Worm (Caenorhabditis elegans) whole organism, L4 larva: ENCODE data around the gene acy-2.

Experiments used
- D1046.2 ChIP-seq: fragments of 200-800 bp; sonication (Bioruptor generic); IDR thresholded peaks from 2 replicates; pipeline ENCODE4 v1.3.6; 2022; ENCODE audit warnings: missing genetic modification characterization, missing compliant biosample characterization
- F10B5.3 ChIP-seq: sonication (generic microtip); optimal IDR thresholded peaks from 2 replicates; lab custom pipeline; 2016; ENCODE audit warnings: mild to moderate bottlenecking, missing genetic modification characterization, missing compliant biosample characterization
- F26F4.8 ChIP-seq: fragments of 200-800 bp; sonication (Bioruptor generic); conservative IDR thresholded peaks from 2 replicates; pipeline ENCODE4 v1.3.6; 2022; ENCODE audit warnings: missing genetic modification characterization, missing compliant biosample characterization
- Y5F2A.4 ChIP-seq: fragments of 200-800 bp; sonication (Bioruptor generic); optimal IDR thresholded peaks from 2 replicates; lab custom pipeline; 2018; ENCODE audit warnings: mild to moderate bottlenecking, missing genetic modification characterization, missing compliant biosample characterization
- ZK337.2 ChIP-seq: fragments of 200-800 bp; sonication (Bioruptor generic); IDR thresholded peaks from 2 replicates; pipeline ENCODE4 v1.3.6; 2022; ENCODE audit warnings: missing genetic modification reagents, missing genetic modification characterization, missing compliant biosample characterization
- aha-1 ChIP-seq: fragments of 150-350 bp; peaks from one replicate; lab custom pipeline; 2014; ENCODE audit warnings: missing biosample characterization, missing genetic modification characterization
- ama-1 ChIP-seq: fragments of 150-350 bp; optimal IDR thresholded peaks from 2 replicates; lab custom pipeline; 2014; ENCODE audit warnings: inconsistent platforms, mixed read lengths
- ceh-28 ChIP-seq: fragments of 150-350 bp; optimal IDR thresholded peaks from 2 replicates; lab custom pipeline; 2014; ENCODE audit warnings: missing biosample characterization, missing genetic modification reagents, missing genetic modification characterization
- ceh-44 ChIP-seq: fragments of 200-800 bp; sonication (Bioruptor generic); IDR thresholded peaks from 2 replicates; pipeline ENCODE4 v1.3.6; 2022; ENCODE audit warnings: missing genetic modification reagents, missing genetic modification characterization, missing compliant biosample characterization
- ceh-82 ChIP-seq: sonication (generic microtip); optimal IDR thresholded peaks from 2 replicates; lab custom pipeline; 2017; ENCODE audit warnings: missing biosample characterization, missing genetic modification characterization
- ces-1 ChIP-seq: fragments of 150-350 bp; sonication (generic microtip); optimal IDR thresholded peaks from 4 replicates; lab custom pipeline; 2014; ENCODE audit warnings: missing biosample characterization, missing genetic modification reagents, missing genetic modification characterization
- ctbp-1 ChIP-seq: fragments of 200-800 bp; sonication (Bioruptor generic); IDR thresholded peaks from 2 replicates; pipeline ENCODE4 v1.3.6; 2022; ENCODE audit warnings: missing genetic modification reagents, missing genetic modification characterization, missing compliant biosample characterization
- daf-19 ChIP-seq: fragments of 200-800 bp; sonication (Bioruptor generic); conservative IDR thresholded peaks from 2 replicates; pipeline ENCODE4 v1.3.6; 2022; ENCODE audit warnings: missing genetic modification characterization, missing compliant biosample characterization
- daf-8 ChIP-seq: fragments of 200-800 bp; sonication (Bioruptor generic); IDR thresholded peaks from 2 replicates; pipeline ENCODE4 v1.3.6; 2022; ENCODE audit warnings: missing genetic modification characterization, missing compliant biosample characterization
- dmd-6 ChIP-seq: fragments of 200-800 bp; sonication (Bioruptor generic); IDR thresholded peaks from 2 replicates; pipeline ENCODE4 v1.3.6; 2022; ENCODE audit warnings: missing genetic modification reagents, missing genetic modification characterization, missing compliant biosample characterization
- dmd-9 ChIP-seq: fragments of 200-800 bp; sonication (Bioruptor generic); IDR thresholded peaks from 2 replicates; pipeline ENCODE4 v1.3.6; 2022; ENCODE audit warnings: missing genetic modification reagents, missing genetic modification characterization, missing compliant biosample characterization
- dve-1 ChIP-seq: sonication (generic microtip); optimal IDR thresholded peaks from 2 replicates; lab custom pipeline; 2017; ENCODE audit warnings: antibody characterized with exemption, mild to moderate bottlenecking, missing genetic modification characterization, missing compliant biosample characterization; ENCODE audit not compliant: insufficient read depth
- egl-27 ChIP-seq: sonication (generic microtip); optimal IDR thresholded peaks from 3 replicates; lab custom pipeline; 2017; ENCODE audit warnings: missing biosample characterization, missing genetic modification reagents, missing genetic modification characterization
- fkh-10 ChIP-seq: fragments of 150-350 bp; optimal IDR thresholded peaks from 2 replicates; lab custom pipeline; 2014; ENCODE audit warnings: missing biosample characterization, missing genetic modification reagents, missing genetic modification characterization
- fos-1 ChIP-seq: fragments of 150-350 bp; optimal IDR thresholded peaks from 2 replicates; lab custom pipeline; 2014; ENCODE audit warnings: missing biosample characterization, missing genetic modification characterization
- gei-8 ChIP-seq: fragments of 200-800 bp; sonication (Bioruptor generic); optimal IDR thresholded peaks from 2 replicates; lab custom pipeline; 2018; ENCODE audit warnings: mild to moderate bottlenecking, missing genetic modification characterization, missing compliant biosample characterization
- hif-1 ChIP-seq, 2 experiments: sonication (generic microtip); optimal IDR thresholded peaks; 2 replicates each; lab custom pipeline; 2016 to 2017; ENCODE audit warnings: missing compliant biosample characterization in 2 of 2, missing genetic modification characterization in 2 of 2, missing genetic modification reagents in 2 of 2, missing genotype in 2 of 2, mild to moderate bottlenecking in 1 of 2
- hlh-30 ChIP-seq: sonication (generic microtip); optimal IDR thresholded peaks from 2 replicates; lab custom pipeline; 2017; ENCODE audit warnings: antibody characterized with exemption, mild to moderate bottlenecking, missing genetic modification characterization, missing compliant biosample characterization; ENCODE audit not compliant: insufficient read depth
- hmg-1.1 ChIP-seq: fragments of 200-800 bp; sonication (Bioruptor generic); IDR thresholded peaks from 2 replicates; pipeline ENCODE4 v1.3.6; 2022; ENCODE audit warnings: missing genetic modification reagents, missing genetic modification characterization, missing compliant biosample characterization
- lim-7 ChIP-seq: fragments of 200-800 bp; sonication (Bioruptor generic); IDR thresholded peaks from 2 replicates; pipeline ENCODE4 v1.3.6; 2022; ENCODE audit warnings: missing genetic modification characterization, missing compliant biosample characterization
- lin-1 ChIP-seq: fragments of 200-800 bp; sonication (Bioruptor generic); IDR thresholded peaks from 2 replicates; pipeline ENCODE4 v1.3.6; 2022; ENCODE audit warnings: missing genetic modification reagents, missing genetic modification characterization, missing compliant biosample characterization
- lin-39 ChIP-seq: fragments of 150-350 bp; optimal IDR thresholded peaks from 2 replicates; lab custom pipeline; 2014; ENCODE audit warnings: missing biosample characterization, missing genetic modification reagents, missing genetic modification characterization
- lir-3 ChIP-seq: sonication (generic microtip); optimal IDR thresholded peaks from 2 replicates; lab custom pipeline; 2016; ENCODE audit warnings: mild to moderate bottlenecking, missing genetic modification characterization, missing compliant biosample characterization
- lsy-2 ChIP-seq, 2 experiments: fragments of 150-350 bp in 1 of 2; sonication (generic microtip) in 1 of 2; optimal IDR thresholded peaks; 2 replicates each; lab custom pipeline; 2014 to 2017; ENCODE audit warnings: missing biosample characterization in 2 of 2, missing genetic modification characterization in 2 of 2
- mdl-1 ChIP-seq, 2 experiments: fragments of 150-350 bp in 1 of 2; sonication (generic microtip) in 1 of 2; optimal IDR thresholded peaks; 2 replicates each; lab custom pipeline; 2014 to 2017; ENCODE audit warnings: missing biosample characterization in 2 of 2, missing genetic modification characterization in 2 of 2
- mxl-2 ChIP-seq: fragments of 200-800 bp; sonication (Bioruptor generic); conservative IDR thresholded peaks from 2 replicates; pipeline ENCODE4 v1.3.6; 2022; ENCODE audit warnings: missing genetic modification reagents, missing genetic modification characterization, missing compliant biosample characterization
- nhr-11 ChIP-seq: fragments of 150-350 bp; optimal IDR thresholded peaks from 2 replicates; lab custom pipeline; 2014; ENCODE audit warnings: missing biosample characterization, missing genetic modification characterization
- nhr-111 ChIP-seq: fragments of 200-800 bp; sonication (Bioruptor generic); optimal IDR thresholded peaks from 2 replicates; lab custom pipeline; 2018; ENCODE audit warnings: mild to moderate bottlenecking, missing genetic modification characterization, missing compliant biosample characterization
- nhr-25 ChIP-seq: sonication (generic microtip); optimal IDR thresholded peaks from 2 replicates; lab custom pipeline; 2017; ENCODE audit warnings: missing genetic modification characterization, mild to moderate bottlenecking, missing compliant biosample characterization, antibody characterized with exemption, moderate library complexity, borderline replicate concordance; ENCODE audit not compliant: insufficient read depth
- nhr-48 ChIP-seq: sonication (generic microtip); optimal IDR thresholded peaks from 2 replicates; lab custom pipeline; 2016; ENCODE audit warnings: mild to moderate bottlenecking, missing genetic modification characterization, missing compliant biosample characterization
- nhr-76 ChIP-seq: fragments of 150-350 bp; optimal IDR thresholded peaks from 2 replicates; lab custom pipeline; 2014; ENCODE audit warnings: missing biosample characterization, missing genetic modification characterization
- pha-4 ChIP-seq, 2 experiments: fragments of 150-350 bp in 1 of 2; fragments of 200-800 bp in 1 of 2; sonication (Bioruptor generic) in 1 of 2; IDR thresholded peaks in 1 of 2; optimal IDR thresholded peaks in 1 of 2; 2 replicates each; pipeline versions ENCODE4 v1.3.6 to Lab custom; 2014 to 2022; ENCODE audit warnings: missing genetic modification characterization in 2 of 2, missing genetic modification reagents in 2 of 2, missing biosample characterization in 1 of 2, missing compliant biosample characterization in 1 of 2
- php-3 ChIP-seq: fragments of 200-800 bp; sonication (Bioruptor generic); IDR thresholded peaks from 2 replicates; pipeline ENCODE4 v1.3.6; 2022; ENCODE audit warnings: missing genetic modification reagents, missing genetic modification characterization, missing compliant biosample characterization
- rbr-2 ChIP-seq: sonication (generic microtip); optimal IDR thresholded peaks from 2 replicates; lab custom pipeline; 2016; ENCODE audit warnings: missing genotype, missing genetic modification characterization, missing compliant biosample characterization
- saeg-2 ChIP-seq: fragments of 200-800 bp; sonication (Bioruptor generic); IDR thresholded peaks from 2 replicates; pipeline ENCODE4 v1.3.6; 2022; ENCODE audit warnings: missing genetic modification reagents, missing genetic modification characterization, missing compliant biosample characterization
- snpc-1.2 ChIP-seq: fragments of 200-800 bp; sonication (Bioruptor generic); IDR thresholded peaks from 2 replicates; pipeline ENCODE4 v1.3.6; 2022; ENCODE audit warnings: missing genetic modification reagents, missing genetic modification characterization, missing compliant biosample characterization
- snpc-4 ChIP-seq: fragments of 150-350 bp; optimal IDR thresholded peaks from 2 replicates; lab custom pipeline; 2014; ENCODE audit warnings: missing biosample characterization, missing genetic modification characterization
- spr-1 ChIP-seq: sonication (generic microtip); optimal IDR thresholded peaks from 2 replicates; lab custom pipeline; 2016; ENCODE audit warnings: mild to moderate bottlenecking, missing genetic modification characterization, missing compliant biosample characterization
- spr-3 ChIP-seq: fragments of 200-800 bp; sonication (Bioruptor generic); optimal IDR thresholded peaks from 2 replicates; lab custom pipeline; 2018; ENCODE audit warnings: mild to moderate bottlenecking, missing genetic modification characterization, missing compliant biosample characterization
- unc-62 ChIP-seq, 3 experiments: fragments of 150-350 bp in 1 of 3; sonication (generic microtip); optimal IDR thresholded peaks in 2 of 3; peaks in 1 of 3; 1 replicate in 1 of 3; 2 replicates in 2 of 3; lab custom pipeline; 2014 to 2017; ENCODE audit warnings: missing biosample characterization in 3 of 3, missing genetic modification characterization in 3 of 3, missing genetic modification reagents in 3 of 3, missing genotype in 1 of 3
- ztf-7 ChIP-seq: fragments of 150-350 bp; optimal IDR thresholded peaks from 2 replicates; lab custom pipeline; 2014; ENCODE audit warnings: missing biosample characterization, missing genetic modification characterization

Gene acy-2

ce11 chrV:5961516-5961915, 14.3 kb upstream of the acy-2 start, which contains the start of gene mcp-1:
Gene mcp-1, plus strand, starts transcription at chrV:5961807.
- no peak for TF ChIP-seq ama-1
- no peak for TF ChIP-seq mdl-1 (tag; optimal IDR thresholded peaks at IDR 0.05; lab: Kevin White, UChicago)
- TF ChIP-seq nhr-76 (tag; lab: Kevin White, UChicago) = no peak
- TF ChIP-seq lir-3 = no peak
- TF ChIP-seq ctbp-1 = peak; percentile 33; the same call in 1 of the 2 replicates
- TF ChIP-seq ceh-82 (tag; lab: Kevin White, UChicago) = no peak
- no peak for TF ChIP-seq nhr-111 (GFP tag; lab: Kevin White, UChicago)
- peak; percentile 44 for TF ChIP-seq hlh-30 (tag; lab: Kevin White, UChicago)
- peak; percentile 81 for TF ChIP-seq fkh-10 (GFP tag; lab: Kevin White, UChicago)
- TF ChIP-seq php-3 (GFP tag; lab: Robert Waterston, UW) = no peak
- peak in 1 of 2 experiments; percentile 49 for TF ChIP-seq hif-1 (tag; optimal IDR thresholded peaks at IDR 0.05; lab: Kevin White, UChicago)
- 0 out of 2 replicates have a peak, but pooled peaks have one; percentile 7 for TF ChIP-seq hmg-1.1 (GFP tag; lab: Robert Waterston, UW)
- TF ChIP-seq daf-19 = no peak
- peak; percentile 67 for TF ChIP-seq ces-1
- TF ChIP-seq, all 104 proteins: peak for 6

- TF ChIP-seq spr-1 (tag; lab: Kevin White, UChicago) = no peak
- no peak for TF ChIP-seq egl-27
- no peak for TF ChIP-seq lin-1 (GFP tag; lab: Robert Waterston, UW)
- TF ChIP-seq ama-1 = no peak
- no peak for TF ChIP-seq saeg-2 (GFP tag; lab: Robert Waterston, UW)
- TF ChIP-seq dve-1 (tag; lab: Kevin White, UChicago) = no peak
- TF ChIP-seq nhr-25 = no peak
These were observed 12.7 kb upstream of the acy-2 start for ce11 chrV:5963092-5963491.

ce11 chrV:5963696-5964095, 12.1 kb upstream of the acy-2 start, which contains the start of gene pcm-1:
Gene pcm-1, minus strand, starts transcription at chrV:5963882.
- TF ChIP-seq ama-1 (no peak), ceh-28 (tag; lab: Kevin White, UChicago) (peak; percentile 42), lim-7 (GFP tag; lab: Robert Waterston, UW) (no peak), unc-62 (GFP tag; optimal IDR thresholded peaks at IDR 0.05 in 1 of 2; lab: Kevin White, UChicago) (peak in 1 of 2 experiments; percentile 97), unc-62 (tag; optimal IDR thresholded peaks at IDR 0.05; lab: Kevin White, UChicago) (no peak), gei-8 (GFP tag; lab: Kevin White, UChicago) (no peak), nhr-111 (GFP tag; lab: Kevin White, UChicago) (no peak), spr-3 (GFP tag; lab: Kevin White, UChicago) (no peak), dmd-6 (GFP tag; lab: Robert Waterston, UW) (no peak), D1046.2 (GFP tag; lab: Robert Waterston, UW) (no peak), nhr-11 (no peak), lir-3 (no peak), rbr-2 (tag; lab: Kevin White, UChicago) (peak; percentile 5), aha-1 (no peak), daf-19 (no peak), snpc-4 (tag; lab: Kevin White, UChicago) (no peak), saeg-2 (GFP tag; lab: Robert Waterston, UW) (no peak), dmd-9 (no peak), nhr-48 (no peak), mdl-1 (tag; optimal IDR thresholded peaks at IDR 0.05; lab: Kevin White, UChicago) (no peak), ces-1 (no peak), ztf-7 (tag; lab: Kevin White, UChicago) (no peak), Y5F2A.4 (GFP tag; lab: Kevin White, UChicago) (no peak), ceh-44 (GFP tag; lab: Robert Waterston, UW) (no peak), ZK337.2 (GFP tag; lab: Robert Waterston, UW) (no peak), mxl-2 (GFP tag; lab: Robert Waterston, UW) (no peak), F10B5.3 (tag; lab: Kevin White, UChicago) (no peak), F26F4.8 (GFP tag; lab: Robert Waterston, UW) (no peak), lsy-2 (tag; optimal IDR thresholded peaks at IDR 0.05; lab: Kevin White, UChicago) (peak in 1 of 2 experiments; percentile 49), lin-39 (tag; lab: Kevin White, UChicago) (no peak), snpc-1.2 (GFP tag; lab: Robert Waterston, UW) (no peak), pha-4 (GFP tag; IDR thresholded peaks at IDR 0.05; lab: Robert Waterston, UW) (no peak), pha-4 (tag; optimal IDR thresholded peaks at IDR 0.05; lab: Kevin White, UChicago) (no peak), fos-1 (tag; lab: Kevin White, UChicago) (no peak), daf-8 (GFP tag; lab: Robert Waterston, UW) (no peak)
